Worm (Caenorhabditis elegans) whole organism, L4 larva: ENCODE results near the gene npp-3.
A peak's percentile ranks its signal among the peaks of the same experiment; 100 is the strongest.

Source experiments
- D1046.2 ChIP-seq: fragments of 200-800 bp; sonication (Bioruptor generic); IDR thresholded peaks from 2 replicates; pipeline ENCODE4 v1.3.6; 2022; ENCODE audit warnings: missing genetic modification characterization, missing compliant biosample characterization
- F37D6.2 ChIP-seq: sonication (generic microtip); optimal IDR thresholded peaks from 2 replicates; lab custom pipeline; 2016; ENCODE audit warnings: mild to moderate bottlenecking, missing genetic modification characterization, missing compliant biosample characterization
- F44E2.7 ChIP-seq: fragments of 200-800 bp; sonication (Bioruptor generic); IDR thresholded peaks from 2 replicates; pipeline ENCODE4 v2.1.2; 2022; ENCODE audit warnings: missing genetic modification characterization, missing compliant biosample characterization
- F49E8.2 ChIP-seq: sonication (generic microtip); optimal IDR thresholded peaks from 2 replicates; lab custom pipeline; 2016; ENCODE audit warnings: missing compliant biosample characterization, mild to moderate bottlenecking, missing genetic modification characterization, borderline replicate concordance
- R02D3.7 ChIP-seq: fragments of 150-350 bp; sonication (generic microtip); optimal IDR thresholded peaks from 3 replicates; lab custom pipeline; 2014; ENCODE audit warnings: missing biosample characterization, missing genetic modification characterization
- Y105C5A.15 ChIP-seq: fragments of 200-800 bp; sonication (Bioruptor generic); IDR thresholded peaks from 2 replicates; pipeline ENCODE4 v1.3.6; 2022; ENCODE audit warnings: missing genetic modification characterization, missing compliant biosample characterization
- Y5F2A.4 ChIP-seq: fragments of 200-800 bp; sonication (Bioruptor generic); optimal IDR thresholded peaks from 2 replicates; lab custom pipeline; 2018; ENCODE audit warnings: mild to moderate bottlenecking, missing genetic modification characterization, missing compliant biosample characterization
- Y75B8A.6 ChIP-seq: fragments of 200-800 bp; sonication (Bioruptor generic); IDR thresholded peaks from 2 replicates; pipeline ENCODE4 v1.3.6; 2022; ENCODE audit warnings: missing genetic modification reagents, missing genetic modification characterization, missing compliant biosample characterization
- ZK546.5 ChIP-seq, 2 experiments: sonication (generic microtip); optimal IDR thresholded peaks; 2 replicates each; lab custom pipeline; 2017; ENCODE audit warnings: missing biosample characterization in 2 of 2, missing genetic modification characterization in 2 of 2
- ceh-20 ChIP-seq: fragments of 200-800 bp; sonication (Bioruptor generic); IDR thresholded peaks from 2 replicates; pipeline ENCODE4 v1.3.6; 2022; ENCODE audit warnings: missing genetic modification reagents, missing genetic modification characterization, missing compliant biosample characterization
- ceh-44 ChIP-seq: fragments of 200-800 bp; sonication (Bioruptor generic); IDR thresholded peaks from 2 replicates; pipeline ENCODE4 v1.3.6; 2022; ENCODE audit warnings: missing genetic modification reagents, missing genetic modification characterization, missing compliant biosample characterization
- ceh-82 ChIP-seq: sonication (generic microtip); optimal IDR thresholded peaks from 2 replicates; lab custom pipeline; 2017; ENCODE audit warnings: missing biosample characterization, missing genetic modification characterization
- ces-1 ChIP-seq: fragments of 150-350 bp; sonication (generic microtip); optimal IDR thresholded peaks from 4 replicates; lab custom pipeline; 2014; ENCODE audit warnings: missing biosample characterization, missing genetic modification reagents, missing genetic modification characterization
- daf-12 ChIP-seq: fragments of 150-350 bp; optimal IDR thresholded peaks from 2 replicates; lab custom pipeline; 2014; ENCODE audit warnings: missing biosample characterization, missing genetic modification reagents, missing genetic modification characterization
- dmd-6 ChIP-seq: fragments of 200-800 bp; sonication (Bioruptor generic); IDR thresholded peaks from 2 replicates; pipeline ENCODE4 v1.3.6; 2022; ENCODE audit warnings: missing genetic modification reagents, missing genetic modification characterization, missing compliant biosample characterization
- dmd-8 ChIP-seq: fragments of 200-800 bp; sonication (Bioruptor generic); IDR thresholded peaks from 2 replicates; pipeline ENCODE4 v1.3.6; 2022; ENCODE audit warnings: missing genetic modification characterization, missing compliant biosample characterization
- dpl-1 ChIP-seq: fragments of 150-350 bp; optimal IDR thresholded peaks from 2 replicates; lab custom pipeline; 2014; ENCODE audit warnings: missing biosample characterization, missing genetic modification reagents, missing genetic modification characterization
- egl-43 ChIP-seq: fragments of 200-800 bp; sonication (Bioruptor generic); IDR thresholded peaks from 2 replicates; pipeline ENCODE4 v1.3.6; 2022; ENCODE audit warnings: missing genetic modification reagents, missing genetic modification characterization, missing compliant biosample characterization
- hlh-30 ChIP-seq: sonication (generic microtip); optimal IDR thresholded peaks from 2 replicates; lab custom pipeline; 2017; ENCODE audit warnings: antibody characterized with exemption, mild to moderate bottlenecking, missing genetic modification characterization, missing compliant biosample characterization; ENCODE audit not compliant: insufficient read depth
- hmg-1.1 ChIP-seq: fragments of 200-800 bp; sonication (Bioruptor generic); IDR thresholded peaks from 2 replicates; pipeline ENCODE4 v1.3.6; 2022; ENCODE audit warnings: missing genetic modification reagents, missing genetic modification characterization, missing compliant biosample characterization
- lim-7 ChIP-seq: fragments of 200-800 bp; sonication (Bioruptor generic); IDR thresholded peaks from 2 replicates; pipeline ENCODE4 v1.3.6; 2022; ENCODE audit warnings: missing genetic modification characterization, missing compliant biosample characterization
- lin-15B ChIP-seq: fragments of 150-350 bp; sonication (generic microtip); optimal IDR thresholded peaks from 3 replicates; lab custom pipeline; 2014; ENCODE audit warnings: missing biosample characterization, missing genetic modification characterization
- lin-38 ChIP-seq: fragments of 200-800 bp; sonication (Bioruptor generic); IDR thresholded peaks from 2 replicates; pipeline ENCODE4 v1.3.6; 2022; ENCODE audit warnings: missing genetic modification reagents, missing genetic modification characterization, missing compliant biosample characterization
- lin-39 ChIP-seq: fragments of 150-350 bp; optimal IDR thresholded peaks from 2 replicates; lab custom pipeline; 2014; ENCODE audit warnings: missing biosample characterization, missing genetic modification reagents, missing genetic modification characterization
- madf-9 ChIP-seq: fragments of 200-800 bp; sonication (Bioruptor generic); conservative IDR thresholded peaks from 2 replicates; pipeline ENCODE4 v1.3.6; 2022; ENCODE audit warnings: missing genetic modification reagents, missing genetic modification characterization, missing compliant biosample characterization
- mdl-1 ChIP-seq, 2 experiments: fragments of 150-350 bp in 1 of 2; sonication (generic microtip) in 1 of 2; optimal IDR thresholded peaks; 2 replicates each; lab custom pipeline; 2014 to 2017; ENCODE audit warnings: missing biosample characterization in 2 of 2, missing genetic modification characterization in 2 of 2
- mdt-29 ChIP-seq: fragments of 200-800 bp; sonication (Bioruptor generic); IDR thresholded peaks from 2 replicates; pipeline ENCODE4 v1.3.6; 2022; ENCODE audit warnings: missing genetic modification reagents, missing genetic modification characterization, missing compliant biosample characterization
- mep-1 ChIP-seq: fragments of 150-350 bp; sonication (generic microtip); optimal IDR thresholded peaks from 3 replicates; lab custom pipeline; 2014; ENCODE audit warnings: missing biosample characterization, missing genetic modification characterization
- mes-2 ChIP-seq: sonication (generic microtip); optimal IDR thresholded peaks from 2 replicates; lab custom pipeline; 2016; ENCODE audit warnings: missing genotype, mild to moderate bottlenecking, missing genetic modification characterization, missing compliant biosample characterization; ENCODE audit not compliant: poor library complexity, severe bottlenecking
- nhr-25 ChIP-seq: sonication (generic microtip); optimal IDR thresholded peaks from 2 replicates; lab custom pipeline; 2017; ENCODE audit warnings: missing genetic modification characterization, mild to moderate bottlenecking, missing compliant biosample characterization, antibody characterized with exemption, moderate library complexity, borderline replicate concordance; ENCODE audit not compliant: insufficient read depth
- nhr-41 ChIP-seq: fragments of 200-800 bp; sonication (Bioruptor generic); IDR thresholded peaks from 2 replicates; pipeline ENCODE4 v1.3.6; 2022; ENCODE audit warnings: missing genetic modification reagents, missing genetic modification characterization, missing compliant biosample characterization
- nhr-42 ChIP-seq: fragments of 200-800 bp; sonication (Bioruptor generic); IDR thresholded peaks from 2 replicates; pipeline ENCODE4 v1.3.6; 2022; ENCODE audit warnings: missing genetic modification characterization, missing compliant biosample characterization
- nhr-48 ChIP-seq: sonication (generic microtip); optimal IDR thresholded peaks from 2 replicates; lab custom pipeline; 2016; ENCODE audit warnings: mild to moderate bottlenecking, missing genetic modification characterization, missing compliant biosample characterization
- nhr-6 ChIP-seq: fragments of 150-350 bp; optimal IDR thresholded peaks from 2 replicates; lab custom pipeline; 2014; ENCODE audit warnings: missing biosample characterization, missing genetic modification characterization
- saeg-2 ChIP-seq: fragments of 200-800 bp; sonication (Bioruptor generic); IDR thresholded peaks from 2 replicates; pipeline ENCODE4 v1.3.6; 2022; ENCODE audit warnings: missing genetic modification reagents, missing genetic modification characterization, missing compliant biosample characterization
- sdz-12 ChIP-seq: fragments of 200-800 bp; sonication (Bioruptor generic); optimal IDR thresholded peaks from 2 replicates; lab custom pipeline; 2018; ENCODE audit warnings: mild to moderate bottlenecking, missing genetic modification characterization, missing compliant biosample characterization
- set-16 ChIP-seq: fragments of 200-800 bp; sonication (Bioruptor generic); IDR thresholded peaks from 2 replicates; pipeline ENCODE4 v1.3.6; 2022; ENCODE audit warnings: missing genetic modification reagents, missing genetic modification characterization, missing compliant biosample characterization
- spr-1 ChIP-seq: sonication (generic microtip); optimal IDR thresholded peaks from 2 replicates; lab custom pipeline; 2016; ENCODE audit warnings: mild to moderate bottlenecking, missing genetic modification characterization, missing compliant biosample characterization
- tra-1 ChIP-seq: fragments of 200-800 bp; sonication (Bioruptor generic); IDR thresholded peaks from 2 replicates; pipeline ENCODE4 v1.3.6; 2022; ENCODE audit warnings: missing genetic modification reagents, missing genetic modification characterization, missing compliant biosample characterization
- unc-39 ChIP-seq: sonication (generic microtip); optimal IDR thresholded peaks from 2 replicates; lab custom pipeline; 2017; ENCODE audit warnings: missing biosample characterization, missing genetic modification characterization
- unc-62 ChIP-seq, 3 experiments: fragments of 150-350 bp in 1 of 3; sonication (generic microtip); optimal IDR thresholded peaks in 2 of 3; peaks in 1 of 3; 1 replicate in 1 of 3; 2 replicates in 2 of 3; lab custom pipeline; 2014 to 2017; ENCODE audit warnings: missing biosample characterization in 3 of 3, missing genetic modification characterization in 3 of 3, missing genetic modification reagents in 3 of 3, missing genotype in 1 of 3
- vab-7 ChIP-seq: fragments of 200-800 bp; sonication (Bioruptor generic); IDR thresholded peaks from 2 replicates; pipeline ENCODE4 v1.3.6; 2022; ENCODE audit warnings: missing genetic modification reagents, missing genetic modification characterization, missing compliant biosample characterization
- zag-1 ChIP-seq: fragments of 150-350 bp; optimal IDR thresholded peaks from 2 replicates; lab custom pipeline; 2014; ENCODE audit warnings: missing biosample characterization, missing genetic modification characterization
- zip-11 ChIP-seq: fragments of 200-800 bp; sonication (Bioruptor generic); IDR thresholded peaks from 2 replicates; pipeline ENCODE4 v1.3.6; 2022; ENCODE audit warnings: missing genetic modification characterization, missing compliant biosample characterization

Gene npp-3

ce11 chrII:11917530-11917952 lies 43.0 kb upstream of the npp-3 start (continued):
- no peak for TF ChIP-seq nhr-48
- no peak for TF ChIP-seq lin-15B (tag; lab: Kevin White, UChicago)
- no peak for TF ChIP-seq F44E2.7 (GFP tag; lab: Robert Waterston, UW)
- no peak for TF ChIP-seq mdl-1 (tag; optimal IDR thresholded peaks at IDR 0.05; lab: Kevin White, UChicago)
- TF ChIP-seq ces-1 (GFP tag; lab: Kevin White, UChicago), result no peak
- TF ChIP-seq saeg-2 (GFP tag; lab: Robert Waterston, UW), result 0 out of 2 replicates have a peak, but pooled peaks have one; percentile 55
- no peak for TF ChIP-seq vab-7 (GFP tag; lab: Robert Waterston, UW)

DNA sequence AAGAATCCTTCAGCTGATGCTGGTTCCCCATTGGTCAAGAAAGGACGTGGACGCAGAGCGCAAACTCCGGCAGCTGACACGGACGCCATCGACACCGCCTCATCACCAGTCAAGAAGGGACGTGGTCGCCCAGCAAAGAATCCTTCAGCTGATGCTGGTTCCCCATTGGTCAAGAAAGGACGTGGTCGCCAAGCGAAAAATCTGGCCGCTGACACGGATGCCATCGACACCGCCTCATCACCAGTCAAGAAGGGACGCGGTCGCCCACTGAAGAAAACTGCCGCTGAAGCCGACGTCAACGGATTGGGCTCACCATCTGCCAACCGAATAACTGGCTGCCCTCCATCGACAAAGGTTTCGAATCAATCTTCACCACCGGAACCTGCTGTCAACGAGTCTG lies 42.4 kb upstream of the npp-3 start:
- TF ChIP-seq unc-39 (tag; lab: Kevin White, UChicago), result no peak
- no peak for TF ChIP-seq tra-1 (GFP tag; lab: Robert Waterston, UW)
- TF ChIP-seq madf-9 (GFP tag; lab: Robert Waterston, UW), result 0 out of 2 replicates have a peak, but pooled peaks have one; percentile 5
- no peak for TF ChIP-seq zag-1 (tag; lab: Kevin White, UChicago)
- no peak for TF ChIP-seq F37D6.2 (tag; lab: Kevin White, UChicago)
- no peak for TF ChIP-seq Y105C5A.15 (GFP tag; lab: Robert Waterston, UW)
- TF ChIP-seq sdz-12 (GFP tag; lab: Kevin White, UChicago), result no peak
- TF ChIP-seq lin-38 (GFP tag; lab: Robert Waterston, UW), result 0 out of 2 replicates have a peak, but pooled peaks have one; percentile 2
- peak; percentile 83 for TF ChIP-seq set-16 (GFP tag; lab: Robert Waterston, UW)
- TF ChIP-seq F49E8.2, result no peak
- TF ChIP-seq mdt-29 (GFP tag; lab: Robert Waterston, UW), result no peak
- no peak for TF ChIP-seq hmg-1.1 (GFP tag; lab: Robert Waterston, UW)
- peak; percentile 52 for TF ChIP-seq Y5F2A.4
- no peak for TF ChIP-seq Y75B8A.6 (GFP tag; lab: Robert Waterston, UW)

ce11 chrII:11916555-11916941 lies 42.0 kb upstream of the npp-3 start:
- TF ChIP-seq nhr-25, result no peak
- TF ChIP-seq vab-7 (GFP tag; lab: Robert Waterston, UW), result no peak
- no peak for TF ChIP-seq ceh-44
- no peak for TF ChIP-seq lin-39
- TF ChIP-seq lin-38 (GFP tag; lab: Robert Waterston, UW), result 0 out of 2 replicates have a peak, but pooled peaks have one; percentile 3
- TF ChIP-seq lim-7, result peak; percentile 72
- TF ChIP-seq ceh-20 (GFP tag; lab: Robert Waterston, UW), result no peak

- TF ChIP-seq R02D3.7 (tag; lab: Kevin White, UChicago) (no peak), daf-12 (tag; lab: Kevin White, UChicago) (no peak), D1046.2 (GFP tag; lab: Robert Waterston, UW) (no peak), nhr-41 (GFP tag; lab: Robert Waterston, UW) (no peak), mes-2 (tag; lab: Kevin White, UChicago) (peak; percentile 73), ceh-82 (no peak), nhr-6 (no peak), egl-43 (GFP tag; lab: Robert Waterston, UW) (no peak), nhr-42 (GFP tag; lab: Robert Waterston, UW) (no peak), dpl-1 (GFP tag; lab: Kevin White, UChicago) (peak; percentile 25), F49E8.2 (no peak), zip-11 (GFP tag; lab: Robert Waterston, UW) (no peak), hlh-30 (tag; lab: Kevin White, UChicago) (peak; percentile 26), mdl-1 (tag; optimal IDR thresholded peaks at IDR 0.05; lab: Kevin White, UChicago) (no peak), mep-1 (no peak), dmd-6 (GFP tag; lab: Robert Waterston, UW) (no peak), unc-62 (GFP tag; optimal IDR thresholded peaks at IDR 0.05 in 1 of 2; lab: Kevin White, UChicago) (no peak), unc-62 (tag; optimal IDR thresholded peaks at IDR 0.05; lab: Kevin White, UChicago) (no peak), dmd-8 (no peak), ZK546.5 (tag; optimal IDR thresholded peaks at IDR 0.05; lab: Kevin White, UChicago) (peak in 1 of 2 experiments; percentile 61), lin-39 (no peak), saeg-2 (GFP tag; lab: Robert Waterston, UW) (no peak), spr-1 (tag; lab: Kevin White, UChicago) (no peak)
Measured at ce11 chrII:11915770-11916554, 41.4 kb upstream of the npp-3 start, which contains the start of the genes vps-15 and hmg-12. Gene vps-15, minus strand, starts transcription at chrII:11915852. Gene hmg-12, plus strand, starts transcription at chrII:11916513.
